Fruit fly (Drosophila melanogaster): Measurements from ENCODE around the gene CG34324.

CG34324 gene

dm6 chrX:13412941-13413613 is 44.4 kb downstream of the CG34324 start, which contains the start of the genes CG1998 and Set2 (continued):
- no peak for TF ChIP-seq Side (GFP tag; optimal IDR thresholded peaks at IDR 0.05)
- peak in 1 of 2 experiments; percentile 45 for TF ChIP-seq tll (GFP tag; optimal IDR thresholded peaks at IDR 0.05)
- TF ChIP-seq Med (GFP tag): peak; percentile 94
- TF ChIP-seq CG8924 (tag; optimal IDR thresholded peaks at IDR 0.05): peak; percentile 45
- 0 out of 3 replicates have a peak, but pooled peaks have one; percentile 10 for TF ChIP-seq Aef1 (GFP tag; IDR thresholded peaks at IDR 0.05)
- no peak for TF ChIP-seq grn (GFP tag; optimal IDR thresholded peaks at IDR 0.05)
- TF ChIP-seq CG1647 (GFP tag; optimal IDR thresholded peaks at IDR 0.05): no peak
- no peak for TF ChIP-seq dmrt99B (tag; optimal IDR thresholded peaks at IDR 0.05)
- no peak for TF ChIP-seq CG10209 (GFP tag; optimal IDR thresholded peaks at IDR 0.05)
- TF ChIP-seq Ssrp (tag; optimal IDR thresholded peaks at IDR 0.05): no peak
- no peak for TF ChIP-seq eyg (GFP tag; optimal IDR thresholded peaks at IDR 0.05)
- no peak for TF ChIP-seq Atf-2 (GFP tag; optimal IDR thresholded peaks at IDR 0.05)
- peak in 1 of 2 experiments; percentile 74 for TF ChIP-seq insv (GFP tag; optimal IDR thresholded peaks at IDR 0.05)
- TF ChIP-seq fu2 (GFP tag; optimal IDR thresholded peaks at IDR 0.05): peak; percentile 13
- no peak for TF ChIP-seq CG10979 (tag; optimal IDR thresholded peaks at IDR 0.05)
- no peak for TF ChIP-seq CG10147 (GFP tag; optimal IDR thresholded peaks at IDR 0.05)
- TF ChIP-seq Dp (GFP tag; optimal IDR thresholded peaks at IDR 0.05): peak; percentile 80
- TF ChIP-seq C15 (GFP tag; IDR thresholded peaks at IDR 0.05): no peak
- no peak for TF ChIP-seq bsh (GFP tag; optimal IDR thresholded peaks at IDR 0.05)
- no peak for TF ChIP-seq Sox100B (GFP tag; optimal IDR thresholded peaks at IDR 0.05)
- no peak for TF ChIP-seq CG12104 (GFP tag; optimal IDR thresholded peaks at IDR 0.05)
- TF ChIP-seq Dbx (GFP tag; IDR thresholded peaks at IDR 0.05): peak; percentile 38; the same call in 1 of the 3 replicates
- TF ChIP-seq HLH3B (GFP tag; IDR thresholded peaks at IDR 0.05): no peak
- no peak for TF ChIP-seq CG15479 (GFP tag; optimal IDR thresholded peaks at IDR 0.05)
- TF ChIP-seq CG14441 (GFP tag; IDR thresholded peaks at IDR 0.05): no peak
- no peak for TF ChIP-seq esg (GFP tag; conservative IDR thresholded peaks at IDR 0.05)
- peak; percentile 79 for TF ChIP-seq HmgZ (tag; optimal IDR thresholded peaks at IDR 0.05)
- TF ChIP-seq Myb (GFP tag; optimal IDR thresholded peaks at IDR 0.05): peak; percentile 90
- peak; percentile 65 for TF ChIP-seq sob (GFP tag; IDR thresholded peaks at IDR 0.05)
- TF ChIP-seq luna (GFP tag; optimal IDR thresholded peaks at IDR 0.05): no peak
- TF ChIP-seq tna (GFP tag; IDR thresholded peaks at IDR 0.05; ENCODE audit: partially characterized antibody): peak; percentile 19; the same call in 1 of the 2 replicates
- no peak for TF ChIP-seq CG17361 (GFP tag; IDR thresholded peaks at IDR 0.05)
- peak; percentile 26 for TF ChIP-seq NC2α (GFP tag; optimal IDR thresholded peaks at IDR 0.05)
- no peak for TF ChIP-seq CG4282 (GFP tag; optimal IDR thresholded peaks at IDR 0.05)
- peak; percentile 1 for TF ChIP-seq mirr (GFP tag; optimal IDR thresholded peaks at IDR 0.05)
- no peak for TF ChIP-seq shn (GFP tag; optimal IDR thresholded peaks at IDR 0.05)
- TF ChIP-seq CG2199 (GFP tag; IDR thresholded peaks at IDR 0.05): peak; percentile 44; the same call in 1 of the 3 replicates
- peak; percentile 26 for TF ChIP-seq HLHmδ (GFP tag; optimal IDR thresholded peaks at IDR 0.05)
- peak; percentile 54 for TF ChIP-seq Abd-B (GFP tag; optimal IDR thresholded peaks at IDR 0.05)
- TF ChIP-seq CG6272 (GFP tag; IDR thresholded peaks at IDR 0.05): 0 out of 2 replicates have a peak, but pooled peaks have one; percentile 18
- TF ChIP-seq pnt (GFP tag; optimal IDR thresholded peaks at IDR 0.05): peak; percentile 1
- no peak for TF ChIP-seq CG18764 (GFP tag; optimal IDR thresholded peaks at IDR 0.05)
- no peak for TF ChIP-seq Rx (GFP tag; IDR thresholded peaks at IDR 0.05)
- TF ChIP-seq gce (GFP tag; IDR thresholded peaks at IDR 0.05): no peak
- peak; percentile 29; the same call in 1 of the 2 replicates for TF ChIP-seq Ptx1 (GFP tag; IDR thresholded peaks at IDR 0.05)
- TF ChIP-seq crp (GFP tag; optimal IDR thresholded peaks at IDR 0.05): peak in 1 of 2 experiments; percentile 29
- no peak for TF ChIP-seq CG3065 (GFP tag; optimal IDR thresholded peaks at IDR 0.05)
- TF ChIP-seq pita (GFP tag; optimal IDR thresholded peaks at IDR 0.05): peak; percentile 85
- peak; percentile 11 for TF ChIP-seq HLH54F (GFP tag; optimal IDR thresholded peaks at IDR 0.05)

Data from whole organism, embryonic.